Worm (Caenorhabditis elegans): ENCODE results near the gene Y59A8B.26.
"Not testable (repeated sequence)": the region's sequence is repeated elsewhere in the genome, so short reads cannot be mapped to it uniquely, and the experiment has no call there.

The Y59A8B.26 gene

ce11 chrV:18010737-18011136, at the start of gene Y59A8B.26:
Gene Y59A8B.26 (minus strand): TSS chrV:18010837.
- not testable (repeated sequence) for TF ChIP-seq unc-62 (GFP tag; optimal IDR thresholded peaks at IDR 0.05)

ce11 chrV:18055297-18056019, 44.8 kb upstream of the Y59A8B.26 start, which contains the start of the genes Y59A8B.25 and ebp-3:
Gene Y59A8B.25 (minus strand): TSS chrV:18055397.
Gene ebp-3 (plus strand): TSS chrV:18055969.
- not testable (repeated sequence) for TF ChIP-seq unc-62 (GFP tag; optimal IDR thresholded peaks at IDR 0.05)

- TF ChIP-seq unc-62 (GFP tag; optimal IDR thresholded peaks at IDR 0.05) = no peak
Observed at ce11 chrV:18043271-18043670, 32.6 kb upstream of the Y59A8B.26 start, which contains the start of gene ebp-1. Gene ebp-1 (plus strand): TSS chrV:18043571.

ce11 chrV:18022179-18022578, 11.5 kb upstream of the Y59A8B.26 start, which contains the start of gene prp-6:
Gene prp-6 (plus strand): TSS chrV:18022479.
- TF ChIP-seq unc-62 (GFP tag; optimal IDR thresholded peaks at IDR 0.05) = no peak

ce11 chrV:18021464-18021863, 10.8 kb upstream of the Y59A8B.26 start:
- no peak for TF ChIP-seq unc-62 (GFP tag; optimal IDR thresholded peaks at IDR 0.05)

- TF ChIP-seq unc-62 (GFP tag; optimal IDR thresholded peaks at IDR 0.05) = no peak
Observed at ce11 chrV:18017226-18017625, 6.6 kb upstream of the Y59A8B.26 start, which contains the start of gene srh-134. Gene srh-134 (minus strand): TSS chrV:18017326.

DNA sequence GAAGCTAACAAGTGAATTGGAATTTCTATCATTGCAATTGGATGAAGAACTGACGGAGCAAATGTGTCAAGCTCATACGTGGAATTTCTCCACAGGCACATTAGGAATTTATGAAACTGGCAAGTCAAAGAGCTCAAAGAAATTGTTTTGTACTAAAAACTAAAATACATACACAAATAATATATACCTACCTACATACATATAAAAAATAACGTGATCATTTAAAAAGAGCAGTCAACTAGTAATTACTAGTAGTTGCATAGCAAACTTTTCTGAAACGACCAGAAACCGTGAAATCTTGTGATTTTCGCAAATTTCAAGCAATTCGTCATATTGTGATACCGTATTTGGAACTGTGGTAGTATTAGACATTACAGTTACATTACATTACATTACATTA, 3.5 kb upstream of the Y59A8B.26 start, which contains the start of gene srh-133:
Gene srh-133, minus strand, starts transcription at position 101 of the 400 bp plus-strand sequence.
- no peak for TF ChIP-seq unc-62 (GFP tag; optimal IDR thresholded peaks at IDR 0.05)

DNA sequence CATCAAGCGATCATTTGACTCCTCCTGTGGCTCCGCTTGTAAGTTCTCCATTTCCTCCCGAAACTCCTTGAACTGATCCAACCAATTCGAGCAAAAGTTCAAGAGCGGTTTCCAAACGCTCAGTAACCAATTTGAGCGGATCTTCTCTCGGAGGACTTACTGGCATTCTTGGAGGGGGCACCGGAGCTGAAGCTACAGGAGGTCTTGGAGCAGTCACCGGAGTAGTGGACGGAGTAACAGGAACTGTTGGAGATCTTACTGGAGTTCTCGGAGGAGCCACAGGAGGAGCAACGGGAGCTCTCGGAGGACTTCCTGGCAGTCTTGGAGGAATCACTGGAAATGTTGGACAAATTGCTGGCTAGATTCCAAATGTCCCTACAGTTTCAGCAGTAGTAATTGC, 2.0 kb downstream of the Y59A8B.26 start:
- TF ChIP-seq unc-62 (GFP tag; optimal IDR thresholded peaks at IDR 0.05) = no peak

- TF ChIP-seq unc-62 (GFP tag; optimal IDR thresholded peaks at IDR 0.05) = not testable (repeated sequence)
Observed at ce11 chrV:18006930-18007329, 3.7 kb downstream of the Y59A8B.26 start, which contains the start of gene Y59A8B.19. Gene Y59A8B.19 (plus strand): TSS chrV:18007230.

ce11 chrV:18003876-18004275, 6.8 kb downstream of the Y59A8B.26 start:
- TF ChIP-seq unc-62 (GFP tag; optimal IDR thresholded peaks at IDR 0.05) = no peak

ce11 chrV:18001268-18001667, 9.4 kb downstream of the Y59A8B.26 start, which contains the start of gene lon-8:
Gene lon-8 (minus strand): TSS chrV:18001368.
- TF ChIP-seq unc-62 (GFP tag; optimal IDR thresholded peaks at IDR 0.05) = no peak

DNA sequence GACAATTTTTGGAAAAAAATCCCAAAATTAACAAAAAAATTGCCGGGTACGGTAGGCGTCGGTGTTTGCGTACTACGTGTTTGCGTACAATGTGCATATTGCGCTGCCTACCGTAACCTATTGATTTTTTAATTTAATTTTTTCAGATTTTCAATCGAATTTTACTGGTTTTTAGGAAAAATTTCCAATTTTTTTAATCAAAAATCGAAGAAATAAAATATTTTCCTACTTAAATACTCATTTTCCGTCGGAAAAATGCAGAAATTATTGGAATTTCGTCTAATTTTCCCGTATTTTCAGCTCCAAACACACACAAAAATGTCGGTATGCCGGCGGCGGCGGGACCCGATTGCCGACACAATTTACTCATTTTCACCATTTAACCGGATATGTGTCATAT, 24.7 kb downstream of the Y59A8B.26 start, which contains the start of gene Y59A8B.21:
Gene Y59A8B.21, plus strand, starts transcription at position 301 of the 400 bp plus-strand sequence.
- no peak for TF ChIP-seq unc-62 (GFP tag; optimal IDR thresholded peaks at IDR 0.05)

ce11 chrV:17982935-17983334, 27.7 kb downstream of the Y59A8B.26 start:
- TF ChIP-seq unc-62 (GFP tag; optimal IDR thresholded peaks at IDR 0.05) = no peak

DNA sequence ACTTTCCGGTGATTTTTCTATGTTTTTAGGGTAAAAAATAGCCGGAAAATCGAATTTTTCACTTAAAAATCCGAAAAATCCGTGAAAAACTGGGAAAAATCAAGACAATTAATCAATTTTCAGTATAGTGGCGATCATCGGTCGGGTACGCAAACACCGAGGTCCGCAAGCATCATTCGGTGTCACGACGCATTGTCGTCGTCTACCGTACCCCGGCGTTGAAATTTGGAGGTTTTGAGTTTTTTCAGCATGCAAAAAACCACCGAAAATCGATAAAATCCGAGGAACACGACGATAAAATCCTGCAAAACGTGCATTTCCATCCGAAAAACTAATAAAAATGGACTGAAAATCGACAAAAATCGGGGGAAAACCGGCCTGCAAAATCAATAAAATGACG, 28.9 kb downstream of the Y59A8B.26 start:
- TF ChIP-seq unc-62 (GFP tag; optimal IDR thresholded peaks at IDR 0.05) = no peak

DNA sequence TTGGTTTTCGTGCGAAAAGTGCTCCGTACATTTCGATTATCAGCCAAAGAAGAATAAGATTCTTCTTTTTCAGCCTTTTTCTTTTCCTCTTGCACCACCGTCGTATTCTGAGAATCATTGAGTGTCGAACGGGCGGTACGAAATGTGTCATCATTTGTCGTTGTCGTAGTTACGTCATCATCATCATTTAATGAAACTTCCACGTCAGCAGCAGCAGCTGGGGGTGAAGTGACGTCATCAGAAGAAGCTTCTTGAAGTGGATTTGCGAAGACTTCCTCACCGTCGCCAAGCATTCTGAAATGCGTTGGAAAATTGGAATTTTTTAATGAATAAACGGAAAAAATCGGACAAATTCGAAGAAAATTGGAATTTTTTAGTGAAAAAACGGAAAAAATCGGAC, 30.8 kb downstream of the Y59A8B.26 start, which contains the start of gene snx-6:
Gene snx-6, minus strand, starts transcription at position 294 of the 400 bp plus-strand sequence.
- no peak for TF ChIP-seq unc-62 (GFP tag; optimal IDR thresholded peaks at IDR 0.05)

DNA sequence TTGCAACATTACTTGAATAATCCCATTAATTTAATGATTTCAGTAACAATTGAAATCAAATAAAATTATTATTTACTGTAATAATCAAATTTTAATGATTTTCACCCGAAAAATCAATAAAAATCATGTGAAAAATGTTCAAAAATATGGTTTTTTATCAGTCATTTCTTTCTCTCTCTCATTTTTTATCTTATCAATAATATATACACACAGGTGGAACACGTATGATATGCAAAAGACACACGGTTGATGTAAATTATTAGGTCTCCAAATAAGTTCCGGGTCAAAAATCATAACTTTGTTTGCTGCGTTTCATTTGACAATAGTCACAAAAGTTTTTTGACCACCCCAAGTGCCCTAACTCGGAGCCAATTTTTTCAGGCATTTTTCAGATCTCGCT, 32.4 kb downstream of the Y59A8B.26 start:
- no peak for TF ChIP-seq unc-62 (GFP tag; optimal IDR thresholded peaks at IDR 0.05)

- TF ChIP-seq unc-62 (GFP tag; optimal IDR thresholded peaks at IDR 0.05) = no peak
Observed at ce11 chrV:17966747-17967146, 43.9 kb downstream of the Y59A8B.26 start, which contains the start of gene gck-3. Gene gck-3 (minus strand): TSS chrV:17966847.

All from whole organism, dauer.